Worm (Caenorhabditis elegans): ENCODE results near the gene F53B3.6.

F53B3.6 gene

DNA sequence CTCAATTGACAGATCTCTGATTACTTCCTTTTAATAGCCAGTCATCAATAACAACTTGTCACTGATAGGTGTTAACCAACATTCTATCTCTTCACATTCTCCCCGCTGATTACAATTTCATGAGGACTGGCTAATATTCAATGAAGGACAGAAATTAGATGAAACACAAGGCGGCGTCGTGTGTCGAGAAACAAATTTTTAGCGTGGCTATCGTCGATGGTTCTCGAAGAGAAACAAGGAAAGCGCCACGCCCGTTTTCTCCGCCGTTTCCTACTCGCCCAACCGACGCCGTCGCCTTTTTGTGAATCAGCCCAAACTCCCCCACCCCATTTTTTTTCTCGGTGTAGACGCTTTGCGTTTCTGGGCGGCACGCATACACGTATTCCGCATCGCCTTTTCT is at the start of gene F53B3.6:
F53B3.6 (plus strand) TSS at position 284 of the 400 bp plus-strand sequence.
- TF ChIP-seq W03F9.2 (tag; optimal IDR thresholded peaks at IDR 0.05) (no peak), dao-5 (tag; optimal IDR thresholded peaks at IDR 0.05) (no peak), him-1 (tag; optimal IDR thresholded peaks at IDR 0.05) (no peak)

- TF ChIP-seq dao-5 (tag; optimal IDR thresholded peaks at IDR 0.05) (no peak), him-1 (tag; optimal IDR thresholded peaks at IDR 0.05) (no peak), W03F9.2 (tag; optimal IDR thresholded peaks at IDR 0.05) (no peak)
Measured at ce11 chrX:2818899-2819298, 45.1 kb upstream of the F53B3.6 start.

ce11 chrX:2819747-2820146 is 44.3 kb upstream of the F53B3.6 start:
- TF ChIP-seq W03F9.2 (tag; optimal IDR thresholded peaks at IDR 0.05) (no peak), him-1 (tag; optimal IDR thresholded peaks at IDR 0.05) (no peak), dao-5 (tag; optimal IDR thresholded peaks at IDR 0.05) (no peak)

DNA sequence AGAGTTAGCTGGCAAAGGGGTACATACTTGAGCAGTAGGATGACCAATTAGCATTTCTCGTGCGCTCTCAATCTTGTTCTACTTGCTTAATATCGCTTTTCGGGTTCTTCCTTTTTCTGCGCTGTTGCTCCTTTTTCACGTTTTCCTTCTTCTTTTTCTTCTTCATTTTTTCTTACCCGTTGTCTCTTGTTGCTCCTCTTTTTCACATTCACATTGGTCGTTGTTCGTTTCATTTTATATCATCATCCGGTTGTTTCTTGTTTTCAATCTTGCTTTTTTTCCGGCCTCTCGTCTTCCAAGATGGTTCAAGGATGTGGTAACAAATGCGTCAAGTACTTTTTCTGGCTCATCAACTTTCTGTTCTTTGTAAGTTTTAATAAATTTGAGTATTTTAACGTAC is 43.9 kb upstream of the F53B3.6 start, which contains the start of gene tsp-6:
tsp-6 (plus strand) TSS at position 301 of the 400 bp plus-strand sequence.
- TF ChIP-seq him-1 (tag; optimal IDR thresholded peaks at IDR 0.05): no peak
- TF ChIP-seq W03F9.2 (tag; optimal IDR thresholded peaks at IDR 0.05): no peak
- TF ChIP-seq dao-5 (tag; optimal IDR thresholded peaks at IDR 0.05): no peak

DNA sequence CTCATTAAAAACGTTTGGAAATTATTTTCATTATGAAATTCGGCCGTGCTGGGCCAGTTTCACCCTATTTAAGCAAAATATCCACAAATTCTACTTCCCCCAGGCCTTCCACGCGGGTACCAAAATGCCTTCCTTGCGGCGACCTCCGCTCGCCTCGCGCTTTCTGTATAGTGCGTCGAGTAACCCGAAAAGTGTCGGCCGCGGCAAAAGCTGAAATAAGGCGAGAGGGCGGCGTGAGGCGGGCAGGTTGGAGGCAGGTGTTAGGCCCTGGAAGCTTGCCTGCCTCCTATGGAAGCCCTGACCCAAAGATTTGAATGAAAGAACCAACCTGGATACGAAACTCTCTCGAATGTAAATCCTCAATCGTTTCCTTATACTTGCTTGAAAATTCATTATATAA is 37.7 kb upstream of the F53B3.6 start:
- TF ChIP-seq him-1 (tag; optimal IDR thresholded peaks at IDR 0.05) (no peak), W03F9.2 (tag; optimal IDR thresholded peaks at IDR 0.05) (no peak), dao-5 (tag; optimal IDR thresholded peaks at IDR 0.05) (no peak)

DNA sequence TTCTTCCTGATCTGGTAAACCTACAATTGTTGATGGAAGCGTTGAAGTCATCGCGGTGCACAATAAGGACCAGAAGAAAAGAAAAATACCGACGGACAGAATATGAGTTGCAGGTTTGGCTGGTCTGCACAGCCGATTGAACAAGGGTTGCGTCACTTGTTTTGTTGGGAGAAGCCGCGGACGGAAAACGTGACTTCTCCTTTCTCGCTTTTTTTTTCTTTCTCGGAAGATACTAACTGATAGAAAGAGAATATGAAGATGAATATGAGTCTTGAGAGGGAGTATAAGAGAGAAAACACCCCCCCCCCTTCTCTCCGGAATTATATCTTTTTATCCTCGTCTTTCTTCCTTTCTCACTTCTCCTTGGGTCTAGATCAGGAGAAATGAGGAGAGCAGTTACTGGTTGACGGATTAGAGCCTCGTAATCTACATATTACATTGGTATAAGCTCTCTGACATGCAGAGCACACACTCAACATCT is 36.3 kb upstream of the F53B3.6 start, which contains the start of gene ssr-2:
ssr-2 (minus strand) TSS at position 51 of the 481 bp plus-strand sequence.
- TF ChIP-seq dao-5 (tag; optimal IDR thresholded peaks at IDR 0.05) (no peak), W03F9.2 (tag; optimal IDR thresholded peaks at IDR 0.05) (no peak), him-1 (tag; optimal IDR thresholded peaks at IDR 0.05) (no peak)

DNA sequence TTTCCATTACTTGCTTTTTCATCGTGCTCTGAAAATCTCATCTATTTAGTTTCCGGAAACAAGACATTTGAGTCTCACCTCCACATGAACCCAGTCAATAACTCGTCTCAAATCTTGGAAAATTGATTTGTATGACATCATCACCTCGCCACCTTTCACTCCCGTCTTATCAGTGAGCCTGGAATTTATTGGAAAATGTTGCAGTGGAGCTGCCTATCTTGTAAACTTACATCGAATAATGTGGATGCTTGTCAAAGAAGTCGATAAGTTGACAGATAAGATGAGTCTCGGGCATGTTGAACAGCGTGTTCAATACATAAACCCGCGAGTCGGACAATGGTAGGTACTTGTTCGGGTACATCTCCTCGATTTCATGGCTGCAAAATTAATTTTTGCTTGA is 27.3 kb upstream of the F53B3.6 start:
- TF ChIP-seq dao-5 (tag; optimal IDR thresholded peaks at IDR 0.05): no peak
- TF ChIP-seq him-1 (tag; optimal IDR thresholded peaks at IDR 0.05): no peak
- no peak for TF ChIP-seq W03F9.2 (tag; optimal IDR thresholded peaks at IDR 0.05)

DNA sequence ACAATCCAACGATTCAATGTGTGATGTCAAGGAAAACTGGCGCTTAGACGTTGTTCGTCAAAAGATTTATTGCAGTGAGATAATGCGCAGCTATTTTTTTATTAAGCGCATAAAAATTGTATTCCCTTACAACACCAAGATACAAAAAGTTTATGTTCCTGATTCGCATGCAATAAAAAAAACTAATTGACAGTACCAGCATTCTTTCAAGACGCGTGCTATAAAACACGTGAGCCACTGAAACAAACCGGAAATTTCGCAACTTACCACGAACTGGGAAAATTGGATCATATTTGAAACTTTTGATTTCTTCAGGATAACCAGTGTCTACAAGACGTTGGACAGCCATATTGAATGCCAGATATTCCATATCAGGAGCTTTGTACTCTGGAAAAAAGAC is 26.6 kb upstream of the F53B3.6 start:
- no peak for TF ChIP-seq dao-5 (tag; optimal IDR thresholded peaks at IDR 0.05)
- TF ChIP-seq him-1 (tag; optimal IDR thresholded peaks at IDR 0.05): no peak
- no peak for TF ChIP-seq W03F9.2 (tag; optimal IDR thresholded peaks at IDR 0.05)

DNA sequence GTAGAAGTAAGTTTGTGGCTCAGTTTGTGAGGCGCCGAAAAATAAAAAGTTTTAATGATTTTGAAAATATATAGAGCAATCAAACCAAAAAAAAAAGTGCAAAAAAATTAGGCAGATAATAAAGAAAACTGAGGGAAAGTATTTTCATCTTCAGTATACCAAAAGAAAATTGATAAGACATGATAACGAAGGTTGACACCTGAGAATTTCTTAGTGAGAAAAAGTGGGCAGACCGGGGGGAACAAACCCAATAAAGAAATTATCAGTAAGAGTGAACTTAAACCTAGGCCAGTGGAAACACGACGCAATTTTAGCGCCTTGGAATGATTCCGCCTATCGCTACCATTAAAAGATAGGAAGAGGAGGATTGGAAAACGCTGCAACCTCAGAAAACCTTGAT is 25.4 kb upstream of the F53B3.6 start:
- no peak for TF ChIP-seq dao-5 (tag; optimal IDR thresholded peaks at IDR 0.05)
- no peak for TF ChIP-seq him-1 (tag; optimal IDR thresholded peaks at IDR 0.05)
- no peak for TF ChIP-seq W03F9.2 (tag; optimal IDR thresholded peaks at IDR 0.05)

- TF ChIP-seq dao-5 (tag; optimal IDR thresholded peaks at IDR 0.05): no peak
- no peak for TF ChIP-seq him-1 (tag; optimal IDR thresholded peaks at IDR 0.05)
- TF ChIP-seq W03F9.2 (tag; optimal IDR thresholded peaks at IDR 0.05): no peak
Measured at ce11 chrX:2840287-2840686, 23.7 kb upstream of the F53B3.6 start, which contains the start of gene Y71H10B.1. TSS of gene Y71H10B.1 (minus strand) at chrX:2840292.

DNA sequence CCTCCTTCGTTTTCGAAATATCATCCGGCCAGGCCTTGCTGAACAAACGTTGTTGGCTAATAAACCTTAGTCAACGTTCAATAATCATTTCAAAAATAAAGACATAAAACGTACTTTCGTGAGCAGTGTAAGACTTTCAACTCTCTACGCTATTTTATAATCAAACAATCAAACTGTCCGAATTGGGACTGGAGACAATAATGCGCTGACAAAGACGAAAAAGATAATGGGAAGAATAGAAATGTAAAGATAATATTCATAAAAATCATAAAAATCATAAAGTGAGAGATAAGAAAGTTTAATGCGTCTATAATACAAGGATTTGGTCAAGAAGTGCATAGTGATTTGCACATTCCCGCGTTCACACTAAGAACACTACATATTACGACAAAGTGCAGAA is 22.3 kb upstream of the F53B3.6 start:
- TF ChIP-seq him-1 (tag; optimal IDR thresholded peaks at IDR 0.05): no peak
- no peak for TF ChIP-seq W03F9.2 (tag; optimal IDR thresholded peaks at IDR 0.05)
- TF ChIP-seq dao-5 (tag; optimal IDR thresholded peaks at IDR 0.05): no peak

DNA sequence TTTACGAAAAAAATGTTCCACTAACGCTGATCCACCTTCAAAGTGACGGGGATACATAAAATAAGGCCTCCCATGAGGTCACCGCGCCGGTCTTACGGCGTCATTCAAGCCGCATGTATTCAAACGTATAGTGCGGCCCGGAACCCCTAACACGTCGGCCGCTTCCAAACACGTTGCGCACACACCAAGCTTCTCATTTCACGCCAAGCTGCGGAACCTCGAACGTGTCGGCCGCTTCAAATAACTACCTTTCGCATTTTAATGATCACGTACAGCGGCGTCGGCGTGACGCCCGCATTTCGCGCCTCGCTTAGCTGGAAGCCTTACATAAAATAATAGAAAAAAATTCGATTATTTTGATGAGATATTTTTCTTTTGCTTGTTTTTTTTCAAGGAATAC is 20.5 kb upstream of the F53B3.6 start:
- TF ChIP-seq W03F9.2 (tag; optimal IDR thresholded peaks at IDR 0.05) (no peak), him-1 (tag; optimal IDR thresholded peaks at IDR 0.05) (no peak), dao-5 (tag; optimal IDR thresholded peaks at IDR 0.05) (no peak)

ce11 chrX:2852388-2852908 is 11.6 kb upstream of the F53B3.6 start, which contains the start of gene kin-29:
TSS of gene kin-29 (minus strand) at chrX:2852438.
- TF ChIP-seq him-1 (tag; optimal IDR thresholded peaks at IDR 0.05) (peak; percentile 79), W03F9.2 (tag; optimal IDR thresholded peaks at IDR 0.05) (peak; percentile 51), dao-5 (tag; optimal IDR thresholded peaks at IDR 0.05) (peak; percentile 47)

DNA sequence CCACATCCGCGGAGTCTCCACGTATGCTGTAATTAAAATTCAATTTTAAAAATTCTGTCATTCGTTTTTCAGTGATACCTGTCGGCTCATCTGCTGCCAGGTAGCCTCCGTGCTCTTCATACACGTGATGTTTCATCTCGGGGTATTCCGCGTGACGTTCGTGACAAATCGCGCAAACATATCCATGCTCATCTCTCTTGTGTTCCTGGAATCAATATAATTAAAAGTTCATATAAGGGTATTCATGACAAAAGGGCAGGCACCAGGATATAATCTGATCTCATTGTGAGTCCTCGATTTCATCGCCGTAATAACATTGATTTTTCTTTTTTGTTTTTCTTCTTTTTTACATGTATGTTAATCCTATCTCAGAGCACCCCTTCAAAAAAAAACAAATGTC is 10.1 kb upstream of the F53B3.6 start:
- TF ChIP-seq dao-5 (tag; optimal IDR thresholded peaks at IDR 0.05) (no peak), him-1 (tag; optimal IDR thresholded peaks at IDR 0.05) (no peak), W03F9.2 (tag; optimal IDR thresholded peaks at IDR 0.05) (no peak)

Measured in whole organism, L4/young adult.